Fruit fly (Drosophila melanogaster): ENCODE data around the gene Dmtn.

- TF ChIP-seq Abd-B (GFP tag; optimal IDR thresholded peaks at IDR 0.05), result no peak
- TF ChIP-seq lola (GFP tag; optimal IDR thresholded peaks at IDR 0.05), result no peak
- no peak for TF ChIP-seq CrebA (GFP tag; optimal IDR thresholded peaks at IDR 0.05; ENCODE audit: borderline replicate concordance)
- TF ChIP-seq foxo (GFP tag; optimal IDR thresholded peaks at IDR 0.05), result no peak
- no peak for TF ChIP-seq pan (optimal IDR thresholded peaks at IDR 0.05)
- no peak for TF ChIP-seq GATAd (GFP tag; optimal IDR thresholded peaks at IDR 0.05)
- TF ChIP-seq Hnf4 (GFP tag; optimal IDR thresholded peaks at IDR 0.05), result no peak
- TF ChIP-seq usp (GFP tag; optimal IDR thresholded peaks at IDR 0.05), result no peak
- TF ChIP-seq CG32264 (GFP tag; optimal IDR thresholded peaks at IDR 0.05), result no peak
- TF ChIP-seq OdsH (GFP tag; optimal IDR thresholded peaks at IDR 0.05), result no peak
- TF ChIP-seq Hr78 (GFP tag; optimal IDR thresholded peaks at IDR 0.05), result no peak
- no peak for TF ChIP-seq br (GFP tag; optimal IDR thresholded peaks at IDR 0.05)
- TF ChIP-seq Myc (optimal IDR thresholded peaks at IDR 0.05), result no peak
Observed at dm6 chr3R:6383466-6383769, 22.3 kb downstream of the Dmtn start.

All from whole organism, wandering third instar larva.